Fruit fly (Drosophila melanogaster) Kc167 (cell line): ENCODE measurements around the gene CG5245.

Experiments
- Myc ChIP-seq: fragments of >200 bp; optimal IDR thresholded peaks from 2 replicates; lab custom pipeline; 2017; ENCODE audit warnings: missing external identifiers
- Sin3A ChIP-seq: fragments of >200 bp; optimal IDR thresholded peaks from 2 replicates; lab custom pipeline; 2018; ENCODE audit warnings: missing external identifiers
- h ChIP-seq: fragments of >200 bp; optimal IDR thresholded peaks from 3 replicates; lab custom pipeline; 2018; ENCODE audit warnings: missing external identifiers
- insv ChIP-seq: fragments of >200 bp; optimal IDR thresholded peaks from 3 replicates; lab custom pipeline; 2018; ENCODE audit warnings: missing external identifiers
- psq ChIP-seq: fragments of >200 bp; optimal IDR thresholded peaks from 2 replicates; lab custom pipeline; 2017; ENCODE audit warnings: missing external identifiers
- ttk ChIP-seq: sonication (Bioruptor generic); optimal IDR thresholded peaks from 2 replicates; lab custom pipeline; 2017; ENCODE audit warnings: missing external identifiers

- no peak for TF ChIP-seq Sin3A
- TF ChIP-seq psq (lab: Kevin White, UChicago), result no peak
- TF ChIP-seq h, result no peak
- no peak for TF ChIP-seq insv (lab: Kevin White, UChicago)
- TF ChIP-seq ttk (lab: Kevin White, UChicago), result no peak
- no peak for TF ChIP-seq Myc (lab: Kevin White, UChicago)
Measured at dm6 chr3R:12450713-12451259, 21.4 kb downstream of the CG5245 start.
